Fruit fly (Drosophila melanogaster) Kc167 (cell line): ENCODE data around the gene Hsp60B.

ENCODE experiments used
- Myc ChIP-seq: fragments of >200 bp; optimal IDR thresholded peaks from 2 replicates; lab custom pipeline; 2017; ENCODE audit warnings: missing external identifiers
- Sin3A ChIP-seq: fragments of >200 bp; optimal IDR thresholded peaks from 2 replicates; lab custom pipeline; 2018; ENCODE audit warnings: missing external identifiers
- h ChIP-seq: fragments of >200 bp; optimal IDR thresholded peaks from 3 replicates; lab custom pipeline; 2018; ENCODE audit warnings: missing external identifiers
- insv ChIP-seq: fragments of >200 bp; optimal IDR thresholded peaks from 3 replicates; lab custom pipeline; 2018; ENCODE audit warnings: missing external identifiers
- psq ChIP-seq: fragments of >200 bp; optimal IDR thresholded peaks from 2 replicates; lab custom pipeline; 2017; ENCODE audit warnings: missing external identifiers
- ttk ChIP-seq: sonication (Bioruptor generic); optimal IDR thresholded peaks from 2 replicates; lab custom pipeline; 2017; ENCODE audit warnings: missing external identifiers

DNA sequence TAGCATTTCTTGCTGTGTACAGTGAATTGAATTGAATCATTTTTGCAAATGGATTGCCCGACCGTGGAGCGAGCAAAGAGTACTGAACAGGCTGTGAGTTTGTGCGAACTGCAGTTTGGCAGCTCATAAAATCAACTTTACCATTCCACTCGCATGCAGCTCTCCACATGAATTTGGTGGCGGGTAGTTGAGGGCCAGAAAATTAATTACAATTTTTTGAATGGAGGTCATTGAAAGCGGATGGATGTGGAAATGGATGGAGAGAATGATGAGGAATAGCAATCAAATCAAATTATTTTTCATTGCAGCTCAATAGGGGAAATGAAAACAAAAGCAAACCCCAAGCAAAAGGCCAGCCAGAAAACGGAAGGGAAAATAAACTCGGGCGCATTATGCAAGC is 21.5 kb downstream of the Hsp60B start, which contains the start of gene GABA-B-R3:
- TF ChIP-seq Sin3A (lab: Kevin White, UChicago) (no peak), ttk (no peak), insv (no peak), psq (lab: Kevin White, UChicago) (no peak), h (no peak), Myc (no peak)
